Worm (Caenorhabditis elegans): ENCODE data around the gene srh-76.

Gene srh-76

ce11 chrV:5833531-5833930 lies at the start of gene srh-76:
srh-76 (plus strand) TSS chrV:5833831.
- TF ChIP-seq pqm-1 (tag; optimal IDR thresholded peaks at IDR 0.05) = no peak
- no peak for TF ChIP-seq lin-1 (GFP tag; IDR thresholded peaks at IDR 0.05)
- TF ChIP-seq ceh-44 (GFP tag; IDR thresholded peaks at IDR 0.05) = no peak
- TF ChIP-seq saeg-2 (GFP tag; IDR thresholded peaks at IDR 0.05) = no peak
- no peak for TF ChIP-seq ZK337.2 (GFP tag; IDR thresholded peaks at IDR 0.05)
- TF ChIP-seq arid-1 (GFP tag; conservative IDR thresholded peaks at IDR 0.05) = no peak
- TF ChIP-seq tag-97 (GFP tag; IDR thresholded peaks at IDR 0.05) = no peak
- no peak for TF ChIP-seq zip-2 (tag; optimal IDR thresholded peaks at IDR 0.05)
- TF ChIP-seq D1046.2 (GFP tag; IDR thresholded peaks at IDR 0.05) = no peak
- no peak for TF ChIP-seq Y105C5A.15 (GFP tag; IDR thresholded peaks at IDR 0.05)
- no peak for TF ChIP-seq lin-29 (GFP tag; IDR thresholded peaks at IDR 0.05)
- TF ChIP-seq T26A8.4 (GFP tag; IDR thresholded peaks at IDR 0.05) = no peak
- no peak for TF ChIP-seq zag-1 (tag; optimal IDR thresholded peaks at IDR 0.05)
- TF ChIP-seq ceh-28 (tag; optimal IDR thresholded peaks at IDR 0.05) = no peak

DNA sequence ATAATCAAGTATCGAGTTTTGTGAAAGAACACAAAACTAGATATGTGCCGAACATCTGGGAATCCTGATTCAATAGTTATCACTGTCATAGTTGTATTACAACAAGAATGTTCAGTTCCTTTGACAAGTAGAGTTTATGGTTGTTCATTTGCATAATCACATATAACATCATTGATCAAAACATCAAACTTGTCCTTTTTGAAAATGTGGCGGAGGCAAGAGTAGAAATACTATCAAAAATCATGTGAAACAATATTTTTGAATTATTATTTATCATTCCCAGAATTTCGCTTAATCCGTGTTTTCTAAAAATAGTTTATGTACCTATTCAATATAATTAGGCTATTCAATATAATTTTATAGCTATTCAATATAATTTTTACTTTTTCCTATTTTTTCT lies 48.3 kb upstream of the srh-76 start, which contains the start of gene F44E7.7:
Gene F44E7.7, minus strand, starts transcription at position 101 of the 400 bp plus-strand sequence.
- TF ChIP-seq F44E2.7 (GFP tag; IDR thresholded peaks at IDR 0.05) (no peak), nhr-10 (tag; optimal IDR thresholded peaks at IDR 0.05) (no peak), ztf-11 (tag; optimal IDR thresholded peaks at IDR 0.05) (no peak), ZK337.2 (GFP tag; IDR thresholded peaks at IDR 0.05) (no peak), aha-1 (tag) (no peak)

DNA sequence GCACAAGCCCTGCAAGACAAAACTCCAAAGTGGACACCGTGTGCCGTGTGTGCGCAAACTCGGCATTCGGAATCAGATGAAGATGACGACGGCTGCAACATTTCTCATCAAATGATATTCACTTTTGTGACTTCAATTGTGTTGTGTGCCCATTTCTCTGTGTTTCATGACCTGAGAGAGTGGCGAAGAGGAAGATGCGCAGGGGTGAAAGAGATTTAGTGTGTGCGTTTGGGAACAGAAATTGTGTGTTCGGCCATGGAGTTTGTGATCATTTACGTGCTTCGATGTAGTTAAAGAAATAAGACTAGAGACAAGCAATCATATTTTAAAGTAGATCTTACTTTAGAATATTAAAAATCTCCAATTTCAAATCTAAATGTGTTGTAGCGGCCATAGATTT lies 45.0 kb upstream of the srh-76 start:
- TF ChIP-seq pqm-1 (tag; optimal IDR thresholded peaks at IDR 0.05) (peak; percentile 38), egl-43 (GFP tag; IDR thresholded peaks at IDR 0.05) (peak; percentile 19; the same call in 1 of the 2 replicates), hlh-11 (tag; optimal IDR thresholded peaks at IDR 0.05) (peak; percentile 10), nhr-102 (tag; optimal IDR thresholded peaks at IDR 0.05) (peak; percentile 13), dmd-6 (GFP tag; IDR thresholded peaks at IDR 0.05) (peak; percentile 18; the same call in 1 of the 2 replicates), jun-1 (tag; optimal IDR thresholded peaks at IDR 0.05) (no peak), dve-1 (tag; optimal IDR thresholded peaks at IDR 0.05; ENCODE audit: insufficient read depth) (peak; percentile 5), ZK337.2 (GFP tag; IDR thresholded peaks at IDR 0.05) (no peak), nhr-28 (tag; optimal IDR thresholded peaks at IDR 0.05) (peak; percentile 99)

ce11 chrV:5790497-5791280 lies 42.9 kb upstream of the srh-76 start, which contains the start of the genes nhr-142 and F44E7.9:
nhr-142 (minus strand) TSS chrV:5790553.
F44E7.9 (plus strand) TSS chrV:5791230.
- no peak for TF ChIP-seq ZK546.5 (tag; optimal IDR thresholded peaks at IDR 0.05)
- peak; percentile 77 for TF ChIP-seq dmd-6 (GFP tag; IDR thresholded peaks at IDR 0.05)
- TF ChIP-seq fos-1 (tag; optimal IDR thresholded peaks at IDR 0.05) = no peak
- TF ChIP-seq rbr-2 (tag; optimal IDR thresholded peaks at IDR 0.05) = peak; percentile 89
- peak; percentile 83 for TF ChIP-seq T20F7.1 (GFP tag; optimal IDR thresholded peaks at IDR 0.05)
- TF ChIP-seq arid-1 (GFP tag; conservative IDR thresholded peaks at IDR 0.05) = peak; percentile 76
- TF ChIP-seq gei-8 (GFP tag; optimal IDR thresholded peaks at IDR 0.05) = no peak
- TF ChIP-seq aly-2 (tag; optimal IDR thresholded peaks at IDR 0.05) = no peak
- peak; percentile 91 for TF ChIP-seq nhr-6 (tag; optimal IDR thresholded peaks at IDR 0.05)
- TF ChIP-seq R02D3.7 (tag; optimal IDR thresholded peaks at IDR 0.05) = no peak
- no peak for TF ChIP-seq lin-15B (tag; optimal IDR thresholded peaks at IDR 0.05)
- TF ChIP-seq pqm-1 (tag; optimal IDR thresholded peaks at IDR 0.05) = peak; percentile 16
- peak; percentile 71 for TF ChIP-seq nhr-48 (tag; optimal IDR thresholded peaks at IDR 0.05)
- peak; percentile 4 to 87 for TF ChIP-seq hif-1 (tag; optimal IDR thresholded peaks at IDR 0.05)
- TF ChIP-seq vab-7 (GFP tag; IDR thresholded peaks at IDR 0.05) = peak; percentile 44; the same call in 1 of the 2 replicates
- 0 out of 2 replicates have a peak, but pooled peaks have one; percentile 52 for TF ChIP-seq lin-29 (GFP tag; IDR thresholded peaks at IDR 0.05)
- no peak for TF ChIP-seq mxl-3 (GFP tag; optimal IDR thresholded peaks at IDR 0.05)
- peak; percentile 75 for TF ChIP-seq unc-130 (GFP tag; optimal IDR thresholded peaks at IDR 0.05)
- TF ChIP-seq aha-1 (tag) = peak; percentile 96
- no peak for TF ChIP-seq Y75B8A.6 (GFP tag; IDR thresholded peaks at IDR 0.05)
- no peak for TF ChIP-seq lin-39 (tag; optimal IDR thresholded peaks at IDR 0.05)
- no peak for TF ChIP-seq Y105C5A.15 (GFP tag; IDR thresholded peaks at IDR 0.05)
- TF ChIP-seq dve-1 (tag; optimal IDR thresholded peaks at IDR 0.05; ENCODE audit: insufficient read depth) = peak; percentile 82
- no peak for TF ChIP-seq F10B5.3 (tag; optimal IDR thresholded peaks at IDR 0.05)
- TF ChIP-seq snpc-1.2 (GFP tag; IDR thresholded peaks at IDR 0.05) = peak; percentile 66
- peak; percentile 70 for TF ChIP-seq spr-3 (GFP tag; optimal IDR thresholded peaks at IDR 0.05)
- no peak for TF ChIP-seq F44E2.7 (GFP tag; IDR thresholded peaks at IDR 0.05)
- peak; percentile 39; the same call in 1 of the 2 replicates for TF ChIP-seq ZK337.2 (GFP tag; IDR thresholded peaks at IDR 0.05)
